Fruit fly (Drosophila melanogaster) whole organism, embryonic: Measurements from ENCODE around the gene pav.

Experiments used
- Atf3 ChIP-seq: fragments of 200-800 bp; sonication (Bioruptor generic); optimal IDR thresholded peaks from 3 replicates; lab custom pipeline; 2016; ENCODE audit warnings: missing biosample characterization, missing genetic modification characterization
- Bdp1 ChIP-seq: fragments of 200-800 bp; sonication (Bioruptor generic); optimal IDR thresholded peaks from 3 replicates; lab custom pipeline; 2016; ENCODE audit warnings: missing biosample characterization, missing genetic modification characterization
- CG11723 ChIP-seq: fragments of 200-800 bp; sonication (Bioruptor generic); optimal IDR thresholded peaks from 2 replicates; lab custom pipeline; 2017; ENCODE audit warnings: missing biosample characterization, mild to moderate bottlenecking, missing genetic modification characterization
- CG12155 ChIP-seq: fragments of 200-800 bp; sonication (Bioruptor generic); optimal IDR thresholded peaks from 3 replicates; lab custom pipeline; 2016; ENCODE audit warnings: missing biosample characterization, missing genetic modification characterization
- CG13296 ChIP-seq: fragments of 200-800 bp; sonication (Bioruptor generic); optimal IDR thresholded peaks from 3 replicates; lab custom pipeline; 2018; ENCODE audit warnings: missing biosample characterization, mild to moderate bottlenecking, missing genetic modification characterization
- CG15011 ChIP-seq: fragments of 200-800 bp; sonication (Bioruptor generic); optimal IDR thresholded peaks from 3 replicates; lab custom pipeline; 2018; ENCODE audit warnings: missing biosample characterization, mild to moderate bottlenecking, missing genetic modification characterization
- CG15514 ChIP-seq: fragments of 200-800 bp; sonication (Bioruptor generic); optimal IDR thresholded peaks from 3 replicates; lab custom pipeline; 2017; ENCODE audit warnings: missing biosample characterization, missing genetic modification characterization, mild to moderate bottlenecking, moderate library complexity, missing genetic modification reagents
- CG17568 ChIP-seq: fragments of 200-800 bp; sonication (Bioruptor generic); optimal IDR thresholded peaks from 2 replicates; lab custom pipeline; 2018; ENCODE audit warnings: missing biosample characterization, mild to moderate bottlenecking, missing genetic modification characterization, moderate library complexity
- CG32532 ChIP-seq: fragments of 200-800 bp; sonication (Bioruptor generic); IDR thresholded peaks from 2 replicates; pipeline ENCODE4 v1.3.6; 2022; ENCODE audit warnings: missing biosample characterization, missing genetic modification characterization
- CG3847 ChIP-seq: fragments of 200-800 bp; sonication (Bioruptor generic); IDR thresholded peaks from 2 replicates; pipeline ENCODE4 v1.3.6; 2022; ENCODE audit warnings: missing biosample characterization, missing genetic modification characterization
- CG3995 ChIP-seq: fragments of 200-800 bp; sonication (Bioruptor generic); optimal IDR thresholded peaks from 3 replicates; lab custom pipeline; 2016; ENCODE audit warnings: missing biosample characterization, missing genetic modification characterization
- CG5953 ChIP-seq: fragments of 200-800 bp; sonication (Bioruptor generic); IDR thresholded peaks from 2 replicates; pipeline ENCODE4 v1.3.6; 2022; ENCODE audit warnings: missing biosample characterization, missing genetic modification characterization
- CG6683 ChIP-seq: fragments of 200-800 bp; sonication (Bioruptor generic); optimal IDR thresholded peaks from 2 replicates; lab custom pipeline; 2017; ENCODE audit warnings: missing biosample characterization, mild to moderate bottlenecking, missing genetic modification characterization, missing genetic modification reagents
- CG6813 ChIP-seq: fragments of 200-800 bp; sonication (Bioruptor generic); optimal IDR thresholded peaks from 2 replicates; lab custom pipeline; 2017; ENCODE audit warnings: missing biosample characterization, missing genetic modification characterization, mild to moderate bottlenecking, moderate library complexity, missing genetic modification reagents
- CG7372 ChIP-seq: fragments of 200-800 bp; sonication (Bioruptor generic); IDR thresholded peaks from 2 replicates; pipeline ENCODE4 v1.3.6; 2022; ENCODE audit warnings: missing biosample characterization, missing genetic modification characterization
- CG7786 ChIP-seq: fragments of 200-800 bp; sonication (Bioruptor generic); optimal IDR thresholded peaks from 2 replicates; lab custom pipeline; 2016; ENCODE audit warnings: missing biosample characterization, missing genetic modification characterization
- CG7839 ChIP-seq: fragments of 200-800 bp; sonication (Bioruptor generic); optimal IDR thresholded peaks from 3 replicates; lab custom pipeline; 2018; ENCODE audit warnings: missing biosample characterization, mild to moderate bottlenecking, missing genetic modification characterization, moderate library complexity
- CG8089 ChIP-seq: fragments of 200-800 bp; sonication (Bioruptor generic); optimal IDR thresholded peaks from 3 replicates; lab custom pipeline; 2016; ENCODE audit warnings: missing biosample characterization, missing genetic modification characterization
- CG9437 ChIP-seq: fragments of 200-800 bp; sonication (Bioruptor generic); optimal IDR thresholded peaks from 2 replicates; lab custom pipeline; 2018; ENCODE audit warnings: missing biosample characterization, mild to moderate bottlenecking, missing genetic modification characterization
- Dek ChIP-seq: fragments of 200-800 bp; sonication (Bioruptor generic); optimal IDR thresholded peaks from 3 replicates; lab custom pipeline; 2019; ENCODE audit warnings: missing biosample characterization, mild to moderate bottlenecking, missing genetic modification characterization, moderate library complexity
- Doc2 ChIP-seq: fragments of 200-800 bp; sonication (Bioruptor generic); IDR thresholded peaks from 2 replicates; pipeline ENCODE4 v1.3.6; 2022; ENCODE audit warnings: missing biosample characterization, missing genetic modification characterization
- Fer3 ChIP-seq: fragments of 200-800 bp; sonication (Bioruptor generic); optimal IDR thresholded peaks from 2 replicates; lab custom pipeline; 2018; ENCODE audit warnings: missing biosample characterization, mild to moderate bottlenecking, missing genetic modification characterization, moderate library complexity
- HLH54F ChIP-seq: fragments of 200-800 bp; sonication (Bioruptor generic); optimal IDR thresholded peaks from 3 replicates; lab custom pipeline; 2016; ENCODE audit warnings: missing biosample characterization, missing genetic modification characterization
- HmgZ ChIP-seq: fragments of 200-800 bp; sonication (Bioruptor generic); optimal IDR thresholded peaks from 2 replicates; lab custom pipeline; 2018; ENCODE audit warnings: missing biosample characterization, mild to moderate bottlenecking, missing genetic modification characterization
- MBD-R2 ChIP-seq: fragments of 200-800 bp; sonication (Bioruptor generic); IDR thresholded peaks from 2 replicates; pipeline ENCODE4 v1.3.6; 2022; ENCODE audit warnings: missing biosample characterization, missing genetic modification characterization
- Nf-YB ChIP-seq: fragments of 200-800 bp; sonication (Bioruptor generic); optimal IDR thresholded peaks from 3 replicates; lab custom pipeline; 2019; ENCODE audit warnings: missing biosample characterization, mild to moderate bottlenecking, missing genetic modification characterization, moderate library complexity
- Oli ChIP-seq: fragments of 200-800 bp; sonication (Bioruptor generic); optimal IDR thresholded peaks from 2 replicates; lab custom pipeline; 2018; ENCODE audit warnings: missing biosample characterization, mild to moderate bottlenecking, missing genetic modification characterization, moderate library complexity
- Ssrp ChIP-seq: fragments of 200-800 bp; sonication (Bioruptor generic); optimal IDR thresholded peaks from 2 replicates; lab custom pipeline; 2018; ENCODE audit warnings: missing biosample characterization, mild to moderate bottlenecking, missing genetic modification characterization, moderate library complexity
- Stat92E ChIP-seq, 3 experiments: fragments of >200 bp in 2 of 3; fragments of 200-800 bp in 1 of 3; sonication (Bioruptor generic) in 1 of 3; optimal IDR thresholded peaks; 2 replicates each; lab custom pipeline; 2017 to 2019; ENCODE audit warnings: missing biosample characterization in 3 of 3, missing genetic modification characterization in 3 of 3, mild to moderate bottlenecking in 1 of 3, moderate library complexity in 1 of 3
- ato ChIP-seq: fragments of 200-800 bp; sonication (Bioruptor generic); IDR thresholded peaks from 2 replicates; pipeline ENCODE4 v1.3.6; 2022; ENCODE audit warnings: missing biosample characterization, missing genetic modification characterization; ENCODE audit not compliant: partially characterized antibody
- en ChIP-seq: fragments of 200-800 bp; sonication (Bioruptor generic); optimal IDR thresholded peaks from 2 replicates; lab custom pipeline; 2016; ENCODE audit warnings: missing biosample characterization, missing genetic modification characterization
- gcm2 ChIP-seq: fragments of 200-800 bp; sonication (Bioruptor generic); optimal IDR thresholded peaks from 2 replicates; lab custom pipeline; 2016; ENCODE audit warnings: missing biosample characterization, missing genetic modification characterization
- her ChIP-seq: fragments of 200-800 bp; sonication (Bioruptor generic); optimal IDR thresholded peaks from 2 replicates; lab custom pipeline; 2016; ENCODE audit warnings: missing biosample characterization, missing genetic modification characterization
- hth ChIP-seq: fragments of >200 bp; optimal IDR thresholded peaks from 2 replicates; lab custom pipeline; 2017; ENCODE audit warnings: inconsistent platforms
- jigr1 ChIP-seq: fragments of 200-800 bp; sonication (Bioruptor generic); IDR thresholded peaks from 3 replicates; pipeline ENCODE4 v1.3.6; 2022; ENCODE audit warnings: missing biosample characterization, missing genetic modification characterization
- ken ChIP-seq: fragments of 200-800 bp; sonication (Bioruptor generic); IDR thresholded peaks from 3 replicates; pipeline ENCODE4 v1.3.6; 2022; ENCODE audit warnings: missing biosample characterization, missing genetic modification characterization
- klu ChIP-seq: fragments of 200-800 bp; sonication (Bioruptor generic); IDR thresholded peaks from 2 replicates; pipeline ENCODE4 v1.3.6; 2022; ENCODE audit warnings: missing biosample characterization, missing genetic modification characterization
- lab ChIP-seq: fragments of 200-800 bp; sonication (Bioruptor generic); optimal IDR thresholded peaks from 3 replicates; lab custom pipeline; 2017; ENCODE audit warnings: missing biosample characterization, missing genetic modification characterization, mild to moderate bottlenecking, moderate library complexity, missing genetic modification reagents
- luna ChIP-seq: fragments of 200-800 bp; sonication (Bioruptor generic); optimal IDR thresholded peaks from 2 replicates; lab custom pipeline; 2016; ENCODE audit warnings: missing biosample characterization, missing genetic modification characterization
- maf-S ChIP-seq: fragments of 200-800 bp; sonication (Bioruptor generic); optimal IDR thresholded peaks from 2 replicates; lab custom pipeline; 2016; ENCODE audit warnings: missing biosample characterization, missing genetic modification characterization
- phol ChIP-seq: fragments of 200-800 bp; sonication (Bioruptor generic); optimal IDR thresholded peaks from 3 replicates; lab custom pipeline; 2018; ENCODE audit warnings: missing biosample characterization, mild to moderate bottlenecking, missing genetic modification characterization, moderate library complexity
- prd ChIP-seq, 3 experiments: fragments of >200 bp in 2 of 3; fragments of 200-800 bp in 1 of 3; sonication (Bioruptor generic) in 1 of 3; optimal IDR thresholded peaks in 2 of 3; IDR thresholded peaks in 1 of 3; 2 replicates in 2 of 3; 3 replicates in 1 of 3; pipeline versions ENCODE4 v1.3.6 to Lab custom; 2017 to 2022; ENCODE audit warnings: missing biosample characterization in 1 of 3, missing genetic modification characterization in 1 of 3
- pzg ChIP-seq: fragments of 200-800 bp; sonication (Bioruptor generic); optimal IDR thresholded peaks from 3 replicates; lab custom pipeline; 2018; ENCODE audit warnings: missing biosample characterization, mild to moderate bottlenecking, missing genetic modification characterization, moderate library complexity
- rib ChIP-seq: fragments of 200-800 bp; sonication (Bioruptor generic); IDR thresholded peaks from 2 replicates; pipeline ENCODE4 v1.3.6; 2022; ENCODE audit warnings: missing biosample characterization, missing genetic modification characterization
- scrt ChIP-seq: fragments of 200-800 bp; sonication (Bioruptor generic); optimal IDR thresholded peaks from 2 replicates; lab custom pipeline; 2018; ENCODE audit warnings: missing biosample characterization, mild to moderate bottlenecking, missing genetic modification characterization, moderate library complexity
- sisA ChIP-seq: fragments of 200-800 bp; sonication (Bioruptor generic); IDR thresholded peaks from 2 replicates; pipeline ENCODE4 v1.3.6; 2022; ENCODE audit warnings: missing biosample characterization, missing genetic modification characterization
- stc ChIP-seq: fragments of 200-800 bp; sonication (Bioruptor generic); IDR thresholded peaks from 2 replicates; pipeline ENCODE4 v1.3.6; 2022; ENCODE audit warnings: missing biosample characterization, missing genetic modification characterization
- tx ChIP-seq: fragments of 200-800 bp; sonication (Bioruptor generic); optimal IDR thresholded peaks from 2 replicates; lab custom pipeline; 2016; ENCODE audit warnings: missing biosample characterization, missing genetic modification characterization
- wor ChIP-seq: fragments of 200-800 bp; sonication (Bioruptor generic); IDR thresholded peaks from 2 replicates; pipeline ENCODE4 v1.3.6; 2022; ENCODE audit warnings: missing biosample characterization, missing genetic modification characterization

pav gene

dm6 chr3L:4228187-4228836 is 14.2 kb upstream of the pav start (continued):
- TF ChIP-seq CG3847 (GFP tag; lab: Robert Waterston, UW) (peak; percentile 92), Oli (tag; lab: Kevin White, UChicago) (peak; percentile 98), CG3995 (GFP tag; lab: Kevin White, UChicago) (peak; percentile 18), hth (lab: Kevin White, UChicago) (no peak), CG5953 (peak; percentile 96), en (GFP tag; lab: Kevin White, UChicago) (peak; percentile 89), sisA (GFP tag; lab: Robert Waterston, UW) (peak; percentile 99), CG15011 (peak; percentile 84), luna (GFP tag; lab: Kevin White, UChicago) (no peak), wor (GFP tag; lab: Robert Waterston, UW) (peak; percentile 95), CG7839 (peak; percentile 97), MBD-R2 (GFP tag; lab: Robert Waterston, UW) (peak; percentile 84), maf-S (GFP tag; lab: Kevin White, UChicago) (peak; percentile 91), prd (optimal IDR thresholded peaks at IDR 0.05; lab: Kevin White, UChicago) (no peak), prd (GFP tag; IDR thresholded peaks at IDR 0.05; lab: Robert Waterston, UW) (peak; percentile 97), lab (peak; percentile 96), CG6813 (GFP tag; lab: Kevin White, UChicago) (peak; percentile 95), CG7786 (GFP tag; lab: Kevin White, UChicago) (peak; percentile 93), rib (GFP tag; lab: Robert Waterston, UW) (peak; percentile 79), klu (GFP tag; lab: Robert Waterston, UW) (peak; percentile 87), Ssrp (tag; lab: Kevin White, UChicago) (peak; percentile 96), Doc2 (GFP tag; lab: Robert Waterston, UW) (peak; percentile 73; the same call in 1 of the 2 replicates), CG32532 (GFP tag; lab: Robert Waterston, UW) (peak; percentile 85), CG9437 (GFP tag; lab: Kevin White, UChicago) (peak; percentile 88), ato (no peak), CG15514 (GFP tag; lab: Kevin White, UChicago) (peak; percentile 77), CG7372 (peak; percentile 92), HmgZ (tag; lab: Kevin White, UChicago) (peak; percentile 96), CG6683 (GFP tag; lab: Kevin White, UChicago) (peak; percentile 85), Nf-YB (GFP tag; lab: Kevin White, UChicago) (peak; percentile 85), CG12155 (peak; percentile 85), Bdp1 (peak; percentile 84), CG11723 (GFP tag; lab: Kevin White, UChicago) (peak; percentile 96), Atf3 (peak; percentile 97), HLH54F (GFP tag; lab: Kevin White, UChicago) (peak; percentile 86), CG13296 (peak; percentile 82), pzg (GFP tag; lab: Kevin White, UChicago) (no peak), Fer3 (tag; lab: Kevin White, UChicago) (peak; percentile 91), ken (GFP tag; lab: Robert Waterston, UW) (peak; percentile 98), stc (GFP tag; lab: Robert Waterston, UW) (peak; percentile 97), jigr1 (GFP tag; lab: Robert Waterston, UW) (peak; percentile 93), Stat92E (GFP tag; optimal IDR thresholded peaks at IDR 0.05; lab: Kevin White, UChicago) (peak in 1 of 3 experiments; percentile 93), gcm2 (GFP tag; lab: Kevin White, UChicago) (peak; percentile 88), tx (peak; percentile 94), phol (peak; percentile 96), Dek (tag; lab: Kevin White, UChicago) (peak; percentile 92), her (peak; percentile 80), scrt (peak; percentile 85), CG17568 (GFP tag; lab: Kevin White, UChicago) (peak; percentile 91), CG8089 (GFP tag; lab: Kevin White, UChicago) (peak; percentile 96)
